Worm (Caenorhabditis elegans): ENCODE results near the gene T14B4.1.

DNA sequence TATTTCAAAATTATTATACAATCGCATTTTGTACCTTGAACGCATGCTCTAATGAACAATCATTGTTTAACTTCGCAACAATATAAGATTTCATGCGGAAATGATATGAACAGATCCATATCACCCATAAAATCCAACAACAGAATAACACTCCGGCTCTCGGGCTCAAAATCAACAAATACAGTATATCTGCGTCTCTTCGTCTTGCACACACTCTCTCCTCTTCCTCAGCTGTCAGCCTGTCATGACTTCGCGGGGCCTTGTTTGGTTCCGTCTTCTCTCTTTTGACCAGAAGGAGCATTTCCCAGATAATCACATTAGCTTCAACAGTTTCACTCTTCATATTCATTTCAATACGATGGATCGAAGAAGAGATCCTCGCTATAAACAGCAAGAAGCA lies 19.5 kb downstream of the T14B4.1 start, which contains the start of gene F41G3.3:
- TF ChIP-seq elt-3 (tag; optimal IDR thresholded peaks at IDR 0.05) (no peak), elt-1 (tag; optimal IDR thresholded peaks at IDR 0.05) (no peak), skn-1 (tag; optimal IDR thresholded peaks at IDR 0.05) (no peak), ztf-4 (tag; optimal IDR thresholded peaks at IDR 0.05) (no peak), mdl-1 (tag; optimal IDR thresholded peaks at IDR 0.05) (no peak), sma-3 (GFP tag; optimal IDR thresholded peaks at IDR 0.05) (no peak), fos-1 (tag; optimal IDR thresholded peaks at IDR 0.05) (no peak)
